Fruit fly (Drosophila melanogaster): ENCODE results near the gene mab-21.

- TF ChIP-seq psq (optimal IDR thresholded peaks at IDR 0.05) (no peak), h (optimal IDR thresholded peaks at IDR 0.05) (no peak), insv (optimal IDR thresholded peaks at IDR 0.05) (no peak), ttk (optimal IDR thresholded peaks at IDR 0.05) (no peak), Myc (optimal IDR thresholded peaks at IDR 0.05) (no peak), Sin3A (optimal IDR thresholded peaks at IDR 0.05) (no peak)
Measured at dm6 chrX:5977113-5977512, 35.9 kb downstream of the mab-21 start.
